Fruit fly (Drosophila melanogaster) whole organism, prepupa: ENCODE data around the gene CG11999.

Source experiments
- Blimp-1 ChIP-seq: fragments of 200-800 bp; sonication (Bioruptor generic); optimal IDR thresholded peaks from 3 replicates; lab custom pipeline; 2017; ENCODE audit warnings: missing biosample characterization, missing genetic modification characterization, mild to moderate bottlenecking, moderate library complexity, missing genetic modification reagents
- CG15336 ChIP-seq: fragments of 200-800 bp; sonication (Bioruptor generic); IDR thresholded peaks from 2 replicates; pipeline ENCODE4 v1.3.6; 2022; ENCODE audit warnings: missing biosample characterization, missing genetic modification characterization
- CG1621 ChIP-seq: fragments of 200-800 bp; sonication (Bioruptor generic); optimal IDR thresholded peaks from 3 replicates; lab custom pipeline; 2018; ENCODE audit warnings: missing biosample characterization, mild to moderate bottlenecking, missing genetic modification characterization
- CG31627 ChIP-seq: fragments of 200-800 bp; sonication (Bioruptor generic); optimal IDR thresholded peaks from 3 replicates; lab custom pipeline; 2016; ENCODE audit warnings: missing biosample characterization, missing genetic modification characterization
- CG34406 ChIP-seq: fragments of 200-800 bp; sonication (Bioruptor generic); optimal IDR thresholded peaks from 3 replicates; lab custom pipeline; 2016; ENCODE audit warnings: missing biosample characterization, missing genetic modification characterization
- CG6163 ChIP-seq: fragments of 200-800 bp; sonication (Bioruptor generic); IDR thresholded peaks from 3 replicates; pipeline ENCODE4 v1.3.6; 2022; ENCODE audit warnings: missing biosample characterization, missing genetic modification characterization
- CG6276 ChIP-seq: fragments of 200-800 bp; sonication (Bioruptor generic); optimal IDR thresholded peaks from 2 replicates; lab custom pipeline; 2017; ENCODE audit warnings: missing biosample characterization, mild to moderate bottlenecking, missing genetic modification characterization
- CG6808 ChIP-seq: fragments of 200-800 bp; sonication (Bioruptor generic); optimal IDR thresholded peaks from 3 replicates; lab custom pipeline; 2017; ENCODE audit warnings: missing biosample characterization, missing genetic modification characterization, mild to moderate bottlenecking, moderate library complexity, missing genetic modification reagents
- CG6854 ChIP-seq: fragments of 200-800 bp; sonication (Bioruptor generic); optimal IDR thresholded peaks from 2 replicates; lab custom pipeline; 2017; ENCODE audit warnings: missing biosample characterization, mild to moderate bottlenecking, missing genetic modification characterization
- CG7368 ChIP-seq: fragments of 200-800 bp; sonication (Bioruptor generic); optimal IDR thresholded peaks from 3 replicates; lab custom pipeline; 2016; ENCODE audit warnings: missing biosample characterization, missing genetic modification characterization
- CG8119 ChIP-seq: fragments of 200-800 bp; sonication (Bioruptor generic); IDR thresholded peaks from 3 replicates; pipeline ENCODE4 v1.3.6; 2022; ENCODE audit warnings: missing biosample characterization, missing genetic modification characterization
- CG8632 ChIP-seq: fragments of 200-800 bp; sonication (Bioruptor generic); optimal IDR thresholded peaks from 3 replicates; lab custom pipeline; 2016; ENCODE audit warnings: missing biosample characterization, missing genetic modification characterization
- Eip75B ChIP-seq: fragments of 200-800 bp; sonication (Bioruptor generic); optimal IDR thresholded peaks from 3 replicates; lab custom pipeline; 2016; ENCODE audit warnings: missing biosample characterization, missing genetic modification characterization
- Eip78C ChIP-seq: fragments of 200-800 bp; sonication (Bioruptor generic); peaks from one replicate; lab custom pipeline; 2016; ENCODE audit warnings: missing biosample characterization, missing genetic modification characterization
- Eip93F ChIP-seq: fragments of 200-800 bp; sonication (Bioruptor generic); optimal IDR thresholded peaks from 2 replicates; lab custom pipeline; 2016; ENCODE audit warnings: missing biosample characterization, mild to moderate bottlenecking, missing genetic modification characterization
- Hr38 ChIP-seq: sonication (Bioruptor generic); optimal IDR thresholded peaks from 2 replicates; lab custom pipeline; 2016; ENCODE audit warnings: missing biosample characterization, missing genetic modification characterization
- Hr39 ChIP-seq: fragments of 200-800 bp; sonication (Bioruptor generic); optimal IDR thresholded peaks from 2 replicates; lab custom pipeline; 2016; ENCODE audit warnings: missing biosample characterization, missing genetic modification characterization
- Hr4 ChIP-seq: fragments of 200-800 bp; sonication (Bioruptor generic); optimal IDR thresholded peaks from 3 replicates; lab custom pipeline; 2016; ENCODE audit warnings: missing biosample characterization, missing genetic modification characterization
- Lpt ChIP-seq: fragments of 200-800 bp; sonication (Bioruptor generic); optimal IDR thresholded peaks from 3 replicates; lab custom pipeline; 2016; ENCODE audit warnings: missing biosample characterization, missing genetic modification characterization
- Met ChIP-seq: fragments of 200-800 bp; sonication (Bioruptor generic); optimal IDR thresholded peaks from 3 replicates; lab custom pipeline; 2016; ENCODE audit warnings: missing biosample characterization, missing genetic modification characterization
- Smox ChIP-seq: fragments of 200-800 bp; sonication (Bioruptor generic); optimal IDR thresholded peaks from 3 replicates; lab custom pipeline; 2016; ENCODE audit warnings: missing biosample characterization, missing genetic modification characterization
- Sox102F ChIP-seq: fragments of 200-800 bp; sonication (Bioruptor generic); optimal IDR thresholded peaks from 2 replicates; lab custom pipeline; 2016; ENCODE audit warnings: missing biosample characterization, mild to moderate bottlenecking, missing genetic modification characterization
- Sox14 ChIP-seq: fragments of 200-800 bp; sonication (Bioruptor generic); optimal IDR thresholded peaks from 3 replicates; lab custom pipeline; 2016; ENCODE audit warnings: missing biosample characterization, missing genetic modification characterization
- achi ChIP-seq: fragments of 200-800 bp; sonication (Bioruptor generic); optimal IDR thresholded peaks from 3 replicates; lab custom pipeline; 2016; ENCODE audit warnings: missing biosample characterization, missing genetic modification characterization
- cyc ChIP-seq: fragments of 200-800 bp; sonication (Bioruptor generic); optimal IDR thresholded peaks from 3 replicates; lab custom pipeline; 2016; ENCODE audit warnings: missing biosample characterization, missing genetic modification characterization
- dac ChIP-seq: fragments of 200-800 bp; sonication (Bioruptor generic); optimal IDR thresholded peaks from 2 replicates; lab custom pipeline; 2017; ENCODE audit warnings: missing biosample characterization, mild to moderate bottlenecking, missing genetic modification characterization
- dsx ChIP-seq: fragments of 200-800 bp; optimal IDR thresholded peaks from 3 replicates; lab custom pipeline; 2019; ENCODE audit warnings: missing biosample characterization, mild to moderate bottlenecking, missing genetic modification characterization, moderate library complexity; ENCODE audit not compliant: poor library complexity, severe bottlenecking
- eg ChIP-seq: fragments of 200-800 bp; sonication (Bioruptor generic); IDR thresholded peaks from 3 replicates; pipeline ENCODE4 v1.3.6; 2022; ENCODE audit warnings: missing biosample characterization, missing genetic modification characterization
- esn ChIP-seq: fragments of 200-800 bp; sonication (Bioruptor generic); optimal IDR thresholded peaks from 2 replicates; lab custom pipeline; 2016; ENCODE audit warnings: missing biosample characterization, mild to moderate bottlenecking, missing genetic modification characterization, moderate library complexity
- fd59A ChIP-seq: fragments of 200-800 bp; sonication (Bioruptor generic); optimal IDR thresholded peaks from 2 replicates; lab custom pipeline; 2017; ENCODE audit warnings: missing biosample characterization, mild to moderate bottlenecking, missing genetic modification characterization, missing genetic modification reagents
- fd85E ChIP-seq: fragments of 200-800 bp; sonication (Bioruptor generic); optimal IDR thresholded peaks from 3 replicates; lab custom pipeline; 2016; ENCODE audit warnings: missing biosample characterization, missing genetic modification characterization
- fkh ChIP-seq: fragments of 200-800 bp; sonication (Bioruptor generic); optimal IDR thresholded peaks from 3 replicates; lab custom pipeline; 2017; ENCODE audit warnings: missing biosample characterization, mild to moderate bottlenecking, missing genetic modification characterization, moderate library complexity
- pdm3 ChIP-seq: fragments of 200-800 bp; sonication (Bioruptor generic); optimal IDR thresholded peaks from 3 replicates; lab custom pipeline; 2016; ENCODE audit warnings: missing biosample characterization, missing genetic modification characterization
- salr ChIP-seq, 2 experiments: fragments of 200-800 bp; sonication (Bioruptor generic); optimal IDR thresholded peaks; 3 replicates each; lab custom pipeline; 2016 to 2018; ENCODE audit warnings: missing biosample characterization in 2 of 2, missing genetic modification characterization in 2 of 2, mild to moderate bottlenecking in 1 of 2
- ss ChIP-seq, 2 experiments: fragments of 200-800 bp; sonication (Bioruptor generic); optimal IDR thresholded peaks; 2 replicates in 1 of 2; 3 replicates in 1 of 2; lab custom pipeline; 2017 to 2018; ENCODE audit warnings: mild to moderate bottlenecking in 2 of 2, missing biosample characterization in 2 of 2, missing genetic modification characterization in 2 of 2, moderate library complexity in 1 of 2
- vri ChIP-seq: fragments of 200-800 bp; sonication (Bioruptor generic); optimal IDR thresholded peaks from 3 replicates; lab custom pipeline; 2016; ENCODE audit warnings: missing biosample characterization, mild to moderate bottlenecking, missing genetic modification characterization

CG11999 gene

DNA sequence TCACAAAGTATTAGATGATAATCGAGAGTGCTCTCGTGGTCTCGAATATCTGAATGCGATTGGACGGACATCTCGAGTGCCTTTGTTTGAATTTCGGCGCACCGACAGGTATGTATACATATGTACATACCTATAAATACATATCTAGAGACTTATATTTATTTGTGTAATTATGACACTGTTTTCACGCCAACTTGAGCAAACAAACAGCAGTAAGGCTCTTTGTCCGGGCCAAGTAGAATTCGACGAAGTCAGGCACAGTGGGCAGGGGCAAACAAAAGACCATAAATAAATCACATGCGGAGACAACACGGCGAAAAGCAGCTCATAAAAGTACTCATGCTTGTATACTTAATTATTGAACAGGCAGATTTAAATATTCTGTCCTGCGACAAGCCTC lies 33.9 kb downstream of the CG11999 start:
- no peak for TF ChIP-seq pdm3 (GFP tag; lab: Kevin White, UChicago)
- no peak for TF ChIP-seq Hr4 (GFP tag; lab: Kevin White, UChicago)
- TF ChIP-seq CG7368 (GFP tag; lab: Kevin White, UChicago): no peak
- no peak for TF ChIP-seq dac (GFP tag; lab: Kevin White, UChicago)
- TF ChIP-seq CG8119 (GFP tag; lab: Robert Waterston, UW): no peak
- no peak for TF ChIP-seq Smox
- TF ChIP-seq CG6276 (GFP tag; lab: Kevin White, UChicago): no peak
- TF ChIP-seq fd59A (GFP tag; lab: Kevin White, UChicago): no peak
- TF ChIP-seq vri (GFP tag; lab: Kevin White, UChicago): peak; percentile 60
- peak; percentile 86 for TF ChIP-seq fkh (GFP tag; lab: Kevin White, UChicago)
- peak; percentile 71 for TF ChIP-seq Eip78C
- TF ChIP-seq Sox14 (GFP tag; lab: Kevin White, UChicago): peak; percentile 60
- TF ChIP-seq Hr38 (GFP tag; lab: Kevin White, UChicago): no peak
- TF ChIP-seq fd85E (GFP tag; lab: Kevin White, UChicago): no peak
- TF ChIP-seq ss (GFP tag; optimal IDR thresholded peaks at IDR 0.05; lab: Kevin White, UChicago): peak in 1 of 2 experiments; percentile 15
- no peak for TF ChIP-seq CG6808 (GFP tag; lab: Kevin White, UChicago)

DNA sequence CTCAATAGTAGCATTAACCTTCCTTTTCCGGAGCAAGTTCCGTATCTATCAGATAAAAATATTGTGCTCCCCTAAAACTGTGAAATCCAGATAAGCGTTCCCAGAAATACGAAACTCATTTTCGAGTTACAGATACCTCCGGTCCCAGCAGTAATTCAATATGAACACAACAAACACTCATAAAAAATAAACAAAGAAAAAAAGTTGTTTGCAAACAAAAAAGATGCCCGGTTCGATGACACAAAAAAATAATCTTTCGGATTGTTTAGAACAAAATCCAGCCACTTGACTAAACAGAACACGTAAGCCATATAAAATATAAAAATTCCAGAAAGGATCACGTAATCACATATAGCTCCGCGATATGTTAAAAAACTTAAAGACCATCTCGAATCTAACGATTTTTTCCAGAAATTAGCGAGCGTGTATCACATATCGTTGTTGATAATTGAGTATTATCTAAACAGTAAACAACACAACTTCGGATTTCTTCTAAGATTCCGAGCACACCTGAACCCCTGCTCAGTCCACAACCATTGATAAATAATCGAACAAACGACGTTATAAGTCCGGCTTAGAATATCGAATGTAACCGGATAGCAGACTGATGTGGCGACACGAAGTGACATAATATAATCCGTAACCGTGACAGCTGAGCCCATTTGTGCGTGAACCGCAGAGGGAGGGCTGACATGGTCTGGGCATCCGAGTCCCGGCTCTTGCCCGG lies 35.3 kb downstream of the CG11999 start:
- TF ChIP-seq Eip78C: peak; percentile 69
- TF ChIP-seq fkh (GFP tag; lab: Kevin White, UChicago): peak; percentile 88
- peak; percentile 44 for TF ChIP-seq Met (GFP tag; lab: Kevin White, UChicago)
- TF ChIP-seq esn (GFP tag; lab: Kevin White, UChicago): peak; percentile 24
- no peak for TF ChIP-seq Eip93F (GFP tag; lab: Kevin White, UChicago)
- TF ChIP-seq dac (GFP tag; lab: Kevin White, UChicago): no peak
- TF ChIP-seq vri (GFP tag; lab: Kevin White, UChicago): peak; percentile 70

- TF ChIP-seq Blimp-1 (GFP tag; lab: Kevin White, UChicago) (peak; percentile 96), Sox14 (GFP tag; lab: Kevin White, UChicago) (no peak), Eip78C (peak; percentile 60), CG6854 (peak; percentile 42), esn (GFP tag; lab: Kevin White, UChicago) (no peak), fd85E (GFP tag; lab: Kevin White, UChicago) (no peak), salr (GFP tag; optimal IDR thresholded peaks at IDR 0.05; lab: Kevin White, UChicago) (peak in 1 of 2 experiments; percentile 11), Eip75B (peak; percentile 36), eg (GFP tag; lab: Robert Waterston, UW) (no peak), pdm3 (GFP tag; lab: Kevin White, UChicago) (no peak), CG34406 (GFP tag; lab: Kevin White, UChicago) (no peak), CG6163 (GFP tag; lab: Robert Waterston, UW) (peak; percentile 80), CG8632 (GFP tag; lab: Kevin White, UChicago) (no peak), CG31627 (GFP tag; lab: Kevin White, UChicago) (no peak), dsx (GFP tag; lab: Kevin White, UChicago) (peak; percentile 52), cyc (GFP tag; lab: Kevin White, UChicago) (no peak), achi (GFP tag; lab: Kevin White, UChicago) (peak; percentile 20), CG15336 (GFP tag; lab: Robert Waterston, UW) (no peak), CG1621 (tag; lab: Kevin White, UChicago) (no peak), Lpt (GFP tag; lab: Kevin White, UChicago) (peak; percentile 15), fd59A (GFP tag; lab: Kevin White, UChicago) (no peak), Hr39 (no peak), Sox102F (GFP tag; lab: Kevin White, UChicago) (peak; percentile 25), CG6276 (GFP tag; lab: Kevin White, UChicago) (no peak), CG6808 (GFP tag; lab: Kevin White, UChicago) (peak; percentile 9), CG7368 (GFP tag; lab: Kevin White, UChicago) (no peak), Met (GFP tag; lab: Kevin White, UChicago) (peak; percentile 5), dac (GFP tag; lab: Kevin White, UChicago) (no peak), ss (GFP tag; optimal IDR thresholded peaks at IDR 0.05; lab: Kevin White, UChicago) (peak; percentile 58 to 97)
These were observed 36.9 kb downstream of the CG11999 start for dm6 chr3R:5317654-5318129.
